Fruit fly (Drosophila melanogaster): ENCODE data around the gene svr.

DNA sequence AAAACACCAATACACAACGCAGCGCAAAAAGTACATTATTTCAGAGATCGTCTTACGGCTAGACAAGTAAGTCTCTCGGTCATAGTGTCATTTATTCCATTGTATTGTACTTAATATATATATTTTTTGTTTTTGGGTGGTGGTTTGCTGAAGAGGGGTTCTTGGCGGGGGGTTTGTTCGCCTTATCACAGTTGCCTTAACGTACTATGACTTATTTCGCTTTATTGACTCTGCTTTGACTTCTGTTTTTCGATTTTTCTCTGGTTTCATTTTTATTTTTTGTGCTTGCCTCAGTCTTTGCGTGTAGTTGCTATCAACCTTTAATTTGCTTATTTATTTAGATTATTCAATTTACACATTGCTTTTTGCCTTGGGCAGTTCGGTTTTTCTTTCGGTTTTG lies 14.3 kb downstream of the svr start:
- TF ChIP-seq Sox102F (GFP tag; optimal IDR thresholded peaks at IDR 0.05) = no peak
- no peak for TF ChIP-seq CG6163 (GFP tag; IDR thresholded peaks at IDR 0.05)
- no peak for TF ChIP-seq Gug (GFP tag; IDR thresholded peaks at IDR 0.05)
- TF ChIP-seq dsx (GFP tag; optimal IDR thresholded peaks at IDR 0.05; ENCODE audit: poor library complexity, severe bottlenecking) = no peak
- no peak for TF ChIP-seq CG6854 (GFP tag; optimal IDR thresholded peaks at IDR 0.05)
- no peak for TF ChIP-seq CG1621 (tag; optimal IDR thresholded peaks at IDR 0.05)
- no peak for TF ChIP-seq eg (GFP tag; IDR thresholded peaks at IDR 0.05)
- no peak for TF ChIP-seq CG6792 (GFP tag; optimal IDR thresholded peaks at IDR 0.05)

Data from whole organism, prepupa.